Fruit fly (Drosophila melanogaster): ENCODE data around the gene CG31659.

- no peak for TF ChIP-seq mam (GFP tag; optimal IDR thresholded peaks at IDR 0.05)
- no peak for TF ChIP-seq CG30431 (GFP tag; optimal IDR thresholded peaks at IDR 0.05)
- TF ChIP-seq sens-2 (GFP tag; IDR thresholded peaks at IDR 0.05): no peak
- TF ChIP-seq Gug (GFP tag; IDR thresholded peaks at IDR 0.05): no peak
- TF ChIP-seq Bgb (GFP tag; IDR thresholded peaks at IDR 0.05; ENCODE audit: partially characterized antibody): no peak
- no peak for TF ChIP-seq CG14667 (GFP tag; IDR thresholded peaks at IDR 0.05)
- no peak for TF ChIP-seq Six4 (GFP tag; optimal IDR thresholded peaks at IDR 0.05)
- TF ChIP-seq Sin3A (optimal IDR thresholded peaks at IDR 0.05): no peak
These were observed 28.2 kb upstream of the CG31659 start for dm6 chr2L:1387811-1388210.

All from whole organism, embryonic.